Fruit fly (Drosophila melanogaster): ENCODE results near the gene CG7824.

The CG7824 gene

DNA sequence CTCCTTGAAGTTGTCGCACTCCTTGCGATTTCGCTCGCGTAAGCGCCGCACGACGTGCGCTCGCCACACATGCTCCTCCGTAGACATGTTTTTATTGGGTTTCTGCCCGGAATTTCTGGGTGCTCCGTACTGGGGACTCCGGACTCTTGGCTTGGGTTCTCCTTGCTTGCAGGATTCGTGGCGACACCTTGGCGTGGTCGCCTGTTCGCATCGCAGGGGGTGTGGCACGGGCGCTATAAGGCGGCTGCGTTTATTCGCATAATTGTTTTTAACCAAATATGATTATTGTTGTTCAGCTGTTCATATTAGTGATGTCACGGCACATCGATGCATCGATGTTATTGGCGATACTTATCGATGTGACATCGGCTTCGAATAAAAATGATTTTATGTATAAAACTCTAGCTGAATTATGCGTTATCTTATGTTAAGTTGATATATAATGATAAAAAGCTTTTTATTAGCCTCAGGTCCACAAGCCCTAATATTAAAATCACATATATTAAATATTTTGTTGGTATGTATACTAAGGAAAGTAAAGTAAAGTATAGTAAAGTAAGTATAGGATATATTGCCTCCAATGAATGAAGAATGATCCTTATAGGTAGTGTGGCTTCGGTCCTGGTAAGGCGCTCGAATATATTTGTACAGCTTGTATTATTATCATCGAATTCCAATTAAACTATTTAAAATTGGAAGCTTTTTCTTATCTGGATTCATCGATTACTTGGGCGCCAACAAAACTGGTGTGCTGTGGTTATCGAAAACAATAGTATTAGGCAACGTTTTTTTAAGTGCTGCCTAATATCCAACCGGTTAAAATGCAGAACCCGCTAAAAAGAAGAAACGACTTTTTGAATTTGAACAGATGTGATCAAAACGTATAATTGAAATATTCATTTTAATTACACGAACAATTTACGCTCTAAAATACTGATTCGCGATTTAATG, 23.7 kb downstream of the CG7824 start, which contains the start of gene Atg16 (continued):
- TF ChIP-seq Lhr (GFP tag; optimal IDR thresholded peaks at IDR 0.05) (no peak), Bgb (GFP tag; IDR thresholded peaks at IDR 0.05; ENCODE audit: partially characterized antibody) (peak; percentile 92), CG1603 (tag; optimal IDR thresholded peaks at IDR 0.05) (peak; percentile 3), ac (GFP tag; optimal IDR thresholded peaks at IDR 0.05) (no peak), CG15601 (tag; optimal IDR thresholded peaks at IDR 0.05) (no peak), NfI (GFP tag; optimal IDR thresholded peaks at IDR 0.05) (no peak), CG30403 (GFP tag; optimal IDR thresholded peaks at IDR 0.05) (peak; percentile 11), CG18599 (GFP tag; optimal IDR thresholded peaks at IDR 0.05) (no peak), trem (tag; optimal IDR thresholded peaks at IDR 0.05) (no peak), Dp (GFP tag; optimal IDR thresholded peaks at IDR 0.05) (peak; percentile 90)

DNA sequence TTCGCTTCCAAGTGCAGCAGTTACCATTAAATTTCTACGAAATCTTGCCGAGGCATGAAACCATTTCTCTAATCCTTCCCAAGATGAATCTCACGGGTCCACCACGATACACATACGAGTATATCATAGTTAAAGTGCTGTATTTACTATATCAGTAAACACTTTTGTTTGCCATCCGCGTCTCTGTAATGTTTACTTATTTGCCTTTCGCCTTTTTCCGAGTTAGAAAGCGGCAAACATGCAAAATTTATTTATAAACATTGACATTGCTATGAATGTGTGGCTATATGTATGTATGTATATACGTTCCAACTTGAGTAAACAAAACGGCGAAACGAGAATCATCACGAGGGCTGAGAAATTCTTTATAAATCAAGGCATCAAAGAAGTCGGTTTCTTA, 27.8 kb downstream of the CG7824 start:
- TF ChIP-seq CG15011 (GFP tag; optimal IDR thresholded peaks at IDR 0.05), result peak; percentile 40
- TF ChIP-seq grau (tag; optimal IDR thresholded peaks at IDR 0.05), result no peak
- TF ChIP-seq Dip3 (GFP tag; optimal IDR thresholded peaks at IDR 0.05), result no peak
- no peak for TF ChIP-seq CrebB (tag; optimal IDR thresholded peaks at IDR 0.05)
- TF ChIP-seq CG17361 (GFP tag; IDR thresholded peaks at IDR 0.05), result no peak
- TF ChIP-seq fu2 (GFP tag; optimal IDR thresholded peaks at IDR 0.05), result no peak
- TF ChIP-seq Doc2 (GFP tag; IDR thresholded peaks at IDR 0.05), result no peak
- TF ChIP-seq pnt (GFP tag; optimal IDR thresholded peaks at IDR 0.05), result no peak
- peak; percentile 63 for TF ChIP-seq Spps (tag; optimal IDR thresholded peaks at IDR 0.05)
- no peak for TF ChIP-seq CG15073 (GFP tag; optimal IDR thresholded peaks at IDR 0.05)
- TF ChIP-seq zen2 (GFP tag; IDR thresholded peaks at IDR 0.05; ENCODE audit: partially characterized antibody), result no peak
- TF ChIP-seq CG7839 (tag; optimal IDR thresholded peaks at IDR 0.05), result no peak
- TF ChIP-seq Hsf (GFP tag; optimal IDR thresholded peaks at IDR 0.05), result no peak
- no peak for TF ChIP-seq CG1647 (GFP tag; optimal IDR thresholded peaks at IDR 0.05)
- TF ChIP-seq klu (GFP tag; IDR thresholded peaks at IDR 0.05), result no peak
- TF ChIP-seq gfzf (GFP tag; optimal IDR thresholded peaks at IDR 0.05), result no peak
- no peak for TF ChIP-seq vnd (GFP tag; IDR thresholded peaks at IDR 0.05; ENCODE audit: partially characterized antibody)
- peak; percentile 80 for TF ChIP-seq nerfin-1 (tag; optimal IDR thresholded peaks at IDR 0.05)
- TF ChIP-seq Deaf1 (tag; optimal IDR thresholded peaks at IDR 0.05), result no peak
- TF ChIP-seq CG10209 (GFP tag; optimal IDR thresholded peaks at IDR 0.05), result no peak
- TF ChIP-seq CG4404 (GFP tag; IDR thresholded peaks at IDR 0.05), result no peak
- 0 out of 3 replicates have a peak, but pooled peaks have one; percentile 35 for TF ChIP-seq otp (GFP tag; IDR thresholded peaks at IDR 0.05)
- no peak for TF ChIP-seq aop (GFP tag; IDR thresholded peaks at IDR 0.05)
- TF ChIP-seq Hmr (GFP tag; optimal IDR thresholded peaks at IDR 0.05), result no peak
- TF ChIP-seq Myb (GFP tag; optimal IDR thresholded peaks at IDR 0.05), result no peak
- no peak for TF ChIP-seq vvl (GFP tag; IDR thresholded peaks at IDR 0.05)
- TF ChIP-seq Hr51 (GFP tag; optimal IDR thresholded peaks at IDR 0.05), result no peak
- no peak for TF ChIP-seq Mes4 (GFP tag; optimal IDR thresholded peaks at IDR 0.05)
- peak; percentile 21 for TF ChIP-seq kah (GFP tag; optimal IDR thresholded peaks at IDR 0.05)
- TF ChIP-seq CG18262 (tag; optimal IDR thresholded peaks at IDR 0.05), result peak; percentile 66
- no peak for TF ChIP-seq Atf-2 (GFP tag; optimal IDR thresholded peaks at IDR 0.05)
- no peak for TF ChIP-seq CG9876 (GFP tag; optimal IDR thresholded peaks at IDR 0.05)
- TF ChIP-seq ranshi (GFP tag; IDR thresholded peaks at IDR 0.05), result no peak
- TF ChIP-seq CG10959 (GFP tag; IDR thresholded peaks at IDR 0.05), result no peak
- TF ChIP-seq ham (GFP tag; IDR thresholded peaks at IDR 0.05), result no peak
- TF ChIP-seq MTF-1 (GFP tag; optimal IDR thresholded peaks at IDR 0.05; ENCODE audit: borderline replicate concordance), result peak; percentile 85
- TF ChIP-seq sob (GFP tag; IDR thresholded peaks at IDR 0.05), result no peak
- no peak for TF ChIP-seq CG1024 (GFP tag; IDR thresholded peaks at IDR 0.05)
